Fruit fly (Drosophila melanogaster) whole organism, embryonic: ENCODE data around the gene CG34251.

Experiments used
- Asciz ChIP-seq: fragments of 200-800 bp; sonication (Bioruptor generic); optimal IDR thresholded peaks from 2 replicates; lab custom pipeline; 2017; ENCODE audit warnings: missing biosample characterization, mild to moderate bottlenecking, missing genetic modification characterization, missing genetic modification reagents
- Atf3 ChIP-seq: fragments of 200-800 bp; sonication (Bioruptor generic); optimal IDR thresholded peaks from 3 replicates; lab custom pipeline; 2016; ENCODE audit warnings: missing biosample characterization, missing genetic modification characterization
- Bdp1 ChIP-seq: fragments of 200-800 bp; sonication (Bioruptor generic); optimal IDR thresholded peaks from 3 replicates; lab custom pipeline; 2016; ENCODE audit warnings: missing biosample characterization, missing genetic modification characterization
- Blimp-1 ChIP-seq: fragments of 200-800 bp; sonication (Bioruptor generic); optimal IDR thresholded peaks from 3 replicates; lab custom pipeline; 2018; ENCODE audit warnings: missing biosample characterization, missing genetic modification characterization, mild to moderate bottlenecking, moderate library complexity, missing genetic modification reagents
- CG11398 ChIP-seq: fragments of 200-800 bp; sonication (Bioruptor generic); optimal IDR thresholded peaks from 2 replicates; lab custom pipeline; 2016; ENCODE audit warnings: missing biosample characterization, missing genetic modification characterization
- CG12236 ChIP-seq: fragments of 200-800 bp; sonication (Bioruptor generic); optimal IDR thresholded peaks from 2 replicates; lab custom pipeline; 2016; ENCODE audit warnings: missing biosample characterization, missing genetic modification characterization
- CG12942 ChIP-seq: fragments of 200-800 bp; sonication (Bioruptor generic); optimal IDR thresholded peaks from 3 replicates; lab custom pipeline; 2016; ENCODE audit warnings: missing biosample characterization, missing genetic modification characterization
- CG13287 ChIP-seq: fragments of 200-800 bp; sonication (Bioruptor generic); IDR thresholded peaks from 2 replicates; pipeline ENCODE4 v1.3.6; 2022; ENCODE audit warnings: missing biosample characterization, missing genetic modification characterization; ENCODE audit not compliant: partially characterized antibody
- CG17802 ChIP-seq: fragments of 200-800 bp; sonication (Bioruptor generic); optimal IDR thresholded peaks from 2 replicates; lab custom pipeline; 2018; ENCODE audit warnings: missing biosample characterization, mild to moderate bottlenecking, missing genetic modification characterization, moderate library complexity
- CG32772 ChIP-seq: fragments of 200-800 bp; sonication (Bioruptor generic); IDR thresholded peaks from 2 replicates; pipeline ENCODE4 v1.3.6; 2022; ENCODE audit warnings: missing biosample characterization, missing genetic modification characterization
- CG4424 ChIP-seq: fragments of 200-800 bp; sonication (Bioruptor generic); optimal IDR thresholded peaks from 3 replicates; lab custom pipeline; 2016; ENCODE audit warnings: missing biosample characterization, missing genetic modification characterization
- CG4707 ChIP-seq: fragments of 200-800 bp; sonication (Bioruptor generic); optimal IDR thresholded peaks from 2 replicates; lab custom pipeline; 2018; ENCODE audit warnings: missing biosample characterization, mild to moderate bottlenecking, missing genetic modification characterization, moderate library complexity
- CG6254 ChIP-seq: fragments of 200-800 bp; sonication (Bioruptor generic); optimal IDR thresholded peaks from 3 replicates; lab custom pipeline; 2017; ENCODE audit warnings: mild to moderate bottlenecking, missing biosample characterization, missing genetic modification reagents, missing genetic modification characterization
- CG6272 ChIP-seq: fragments of 200-800 bp; sonication (Bioruptor generic); IDR thresholded peaks from 2 replicates; pipeline ENCODE4 v1.3.6; 2022; ENCODE audit warnings: missing biosample characterization, missing genetic modification characterization
- CG6854 ChIP-seq: fragments of 200-800 bp; sonication (Bioruptor generic); optimal IDR thresholded peaks from 3 replicates; lab custom pipeline; 2017; ENCODE audit warnings: missing biosample characterization, mild to moderate bottlenecking, missing genetic modification characterization
- CG7839 ChIP-seq: fragments of 200-800 bp; sonication (Bioruptor generic); optimal IDR thresholded peaks from 3 replicates; lab custom pipeline; 2018; ENCODE audit warnings: missing biosample characterization, mild to moderate bottlenecking, missing genetic modification characterization, moderate library complexity
- CG8089 ChIP-seq: fragments of 200-800 bp; sonication (Bioruptor generic); optimal IDR thresholded peaks from 3 replicates; lab custom pipeline; 2016; ENCODE audit warnings: missing biosample characterization, missing genetic modification characterization
- CG9437 ChIP-seq: fragments of 200-800 bp; sonication (Bioruptor generic); optimal IDR thresholded peaks from 2 replicates; lab custom pipeline; 2018; ENCODE audit warnings: missing biosample characterization, mild to moderate bottlenecking, missing genetic modification characterization
- Chrac-16 ChIP-seq: fragments of 200-800 bp; sonication (Bioruptor generic); optimal IDR thresholded peaks from 3 replicates; lab custom pipeline; 2016; ENCODE audit warnings: missing biosample characterization, missing genetic modification characterization
- Dad ChIP-seq: fragments of 200-800 bp; sonication (Bioruptor generic); optimal IDR thresholded peaks from 3 replicates; lab custom pipeline; 2016; ENCODE audit warnings: missing biosample characterization, missing genetic modification characterization
- Doc3 ChIP-seq: fragments of 200-800 bp; sonication (Bioruptor generic); IDR thresholded peaks from 3 replicates; pipeline ENCODE4 v1.3.6; 2022; ENCODE audit warnings: missing biosample characterization, missing genetic modification characterization; ENCODE audit not compliant: partially characterized antibody
- Drgx ChIP-seq: fragments of 200-800 bp; sonication (Bioruptor generic); IDR thresholded peaks from 2 replicates; pipeline ENCODE4 v1.3.6; 2022; ENCODE audit warnings: missing biosample characterization, missing genetic modification characterization
- ERR ChIP-seq: fragments of 200-800 bp; sonication (Bioruptor generic); optimal IDR thresholded peaks from 2 replicates; lab custom pipeline; 2016; ENCODE audit warnings: missing biosample characterization, missing genetic modification characterization
- HLHmδ ChIP-seq: fragments of 200-800 bp; sonication (Bioruptor generic); optimal IDR thresholded peaks from 2 replicates; lab custom pipeline; 2018; ENCODE audit warnings: missing biosample characterization, mild to moderate bottlenecking, missing genetic modification characterization, moderate library complexity
- Hand ChIP-seq: fragments of 200-800 bp; sonication (Bioruptor generic); optimal IDR thresholded peaks from 2 replicates; lab custom pipeline; 2017; ENCODE audit warnings: mild to moderate bottlenecking, missing biosample characterization, missing genetic modification reagents, missing genetic modification characterization
- Hmx ChIP-seq: fragments of 200-800 bp; sonication (Bioruptor generic); optimal IDR thresholded peaks from 2 replicates; lab custom pipeline; 2016; ENCODE audit warnings: missing biosample characterization, missing genetic modification characterization
- Lhr ChIP-seq: fragments of 200-800 bp; sonication (Bioruptor generic); optimal IDR thresholded peaks from 3 replicates; lab custom pipeline; 2017; ENCODE audit warnings: mild to moderate bottlenecking, missing biosample characterization, missing genetic modification reagents, missing genetic modification characterization
- Mrtf ChIP-seq: fragments of 200-800 bp; sonication (Bioruptor generic); IDR thresholded peaks from 3 replicates; pipeline ENCODE4 v1.3.6; 2022; ENCODE audit warnings: missing biosample characterization, missing genetic modification characterization
- Oaz ChIP-seq: fragments of 200-800 bp; sonication (Bioruptor generic); IDR thresholded peaks from 2 replicates; pipeline ENCODE4 v1.3.6; 2022; ENCODE audit warnings: missing biosample characterization, missing genetic modification characterization
- Opbp ChIP-seq: fragments of 200-800 bp; sonication (Bioruptor generic); IDR thresholded peaks from 3 replicates; pipeline ENCODE4 v1.3.6; 2022; ENCODE audit warnings: missing biosample characterization, missing genetic modification characterization; ENCODE audit not compliant: partially characterized antibody
- Ptx1 ChIP-seq: fragments of 200-800 bp; sonication (Bioruptor generic); IDR thresholded peaks from 2 replicates; pipeline ENCODE4 v1.3.6; 2022; ENCODE audit warnings: missing biosample characterization, missing genetic modification characterization
- Rfx ChIP-seq: fragments of 200-800 bp; sonication (Bioruptor generic); IDR thresholded peaks from 2 replicates; pipeline ENCODE4 v1.3.6; 2022; ENCODE audit warnings: missing biosample characterization, missing genetic modification characterization
- Spps ChIP-seq: fragments of 200-800 bp; sonication (Bioruptor generic); optimal IDR thresholded peaks from 2 replicates; lab custom pipeline; 2018; ENCODE audit warnings: missing biosample characterization, mild to moderate bottlenecking, missing genetic modification characterization
- Ssrp ChIP-seq: fragments of 200-800 bp; sonication (Bioruptor generic); optimal IDR thresholded peaks from 2 replicates; lab custom pipeline; 2018; ENCODE audit warnings: missing biosample characterization, mild to moderate bottlenecking, missing genetic modification characterization, moderate library complexity
- az2 ChIP-seq: fragments of 200-800 bp; sonication (Bioruptor generic); optimal IDR thresholded peaks from 3 replicates; lab custom pipeline; 2016; ENCODE audit warnings: missing biosample characterization, missing genetic modification characterization
- btn ChIP-seq: fragments of 200-800 bp; sonication (Bioruptor generic); optimal IDR thresholded peaks from 2 replicates; lab custom pipeline; 2016; ENCODE audit warnings: missing biosample characterization, missing genetic modification characterization
- cad ChIP-seq: fragments of >200 bp; optimal IDR thresholded peaks from 2 replicates; lab custom pipeline; 2017; ENCODE audit warnings: missing biosample characterization, missing genetic modification characterization
- chn ChIP-seq: fragments of 200-800 bp; sonication (Bioruptor generic); optimal IDR thresholded peaks from 2 replicates; lab custom pipeline; 2016; ENCODE audit warnings: missing biosample characterization, missing genetic modification characterization
- croc ChIP-seq: fragments of 200-800 bp; sonication (Bioruptor generic); conservative IDR thresholded peaks from 3 replicates; pipeline ENCODE4 v1.3.6; 2022; ENCODE audit warnings: missing biosample characterization, missing genetic modification characterization
- crp ChIP-seq, 2 experiments: fragments of 200-800 bp; sonication (Bioruptor generic); optimal IDR thresholded peaks; 2 replicates in 1 of 2; 3 replicates in 1 of 2; lab custom pipeline; 2017; ENCODE audit warnings: missing biosample characterization in 2 of 2, missing genetic modification characterization in 2 of 2, mild to moderate bottlenecking in 1 of 2, moderate library complexity in 1 of 2
- da ChIP-seq: fragments of 200-800 bp; sonication (Bioruptor generic); optimal IDR thresholded peaks from 2 replicates; lab custom pipeline; 2016; ENCODE audit warnings: missing biosample characterization, missing genetic modification characterization
- danr ChIP-seq: fragments of 200-800 bp; sonication (Bioruptor generic); IDR thresholded peaks from 2 replicates; pipeline ENCODE4 v1.3.6; 2022; ENCODE audit warnings: missing biosample characterization, missing genetic modification characterization
- fu2 ChIP-seq: fragments of 200-800 bp; sonication (Bioruptor generic); optimal IDR thresholded peaks from 2 replicates; lab custom pipeline; 2016; ENCODE audit warnings: missing biosample characterization, missing genetic modification characterization
- grn ChIP-seq: fragments of 200-800 bp; sonication (Bioruptor generic); optimal IDR thresholded peaks from 3 replicates; lab custom pipeline; 2017; ENCODE audit warnings: missing biosample characterization, missing genetic modification characterization
- lbe ChIP-seq: fragments of 200-800 bp; sonication (Bioruptor generic); optimal IDR thresholded peaks from 2 replicates; lab custom pipeline; 2016; ENCODE audit warnings: missing biosample characterization, mild to moderate bottlenecking, missing genetic modification characterization
- lmd ChIP-seq: fragments of 200-800 bp; sonication (Bioruptor generic); IDR thresholded peaks from 2 replicates; pipeline ENCODE4 v1.3.6; 2022; ENCODE audit warnings: missing biosample characterization, missing genetic modification characterization
- nom ChIP-seq: fragments of 200-800 bp; sonication (Bioruptor generic); optimal IDR thresholded peaks from 2 replicates; lab custom pipeline; 2017; ENCODE audit warnings: missing biosample characterization, missing genetic modification characterization, mild to moderate bottlenecking, moderate library complexity, missing genetic modification reagents
- otp ChIP-seq: fragments of 200-800 bp; sonication (Bioruptor generic); IDR thresholded peaks from 3 replicates; pipeline ENCODE4, ENCODE4 v1.3.6; 2022; ENCODE audit warnings: missing biosample characterization, missing genetic modification characterization
- pho ChIP-seq: fragments of 200-800 bp; sonication (Bioruptor generic); optimal IDR thresholded peaks from 2 replicates; lab custom pipeline; 2016; ENCODE audit warnings: missing biosample characterization, missing genetic modification characterization
- sisA ChIP-seq: fragments of 200-800 bp; sonication (Bioruptor generic); IDR thresholded peaks from 2 replicates; pipeline ENCODE4 v1.3.6; 2022; ENCODE audit warnings: missing biosample characterization, missing genetic modification characterization
- sug ChIP-seq: fragments of 200-800 bp; optimal IDR thresholded peaks from 2 replicates; lab custom pipeline; 2019; ENCODE audit warnings: missing biosample characterization, mild to moderate bottlenecking, missing genetic modification characterization, moderate library complexity
- tin ChIP-seq: fragments of 200-800 bp; sonication (Bioruptor generic); optimal IDR thresholded peaks from 3 replicates; lab custom pipeline; 2016; ENCODE audit warnings: missing biosample characterization, missing genetic modification characterization

The CG34251 gene

dm6 chr3L:17655837-17656308 lies 15.5 kb upstream of the CG34251 start (continued):
- TF ChIP-seq CG17802 (tag; lab: Kevin White, UChicago): no peak
- TF ChIP-seq CG4707 (GFP tag; lab: Kevin White, UChicago): peak; percentile 17
- no peak for TF ChIP-seq nom (GFP tag; lab: Kevin White, UChicago)
- TF ChIP-seq CG13287 (GFP tag; lab: Robert Waterston, UW): no peak
- TF ChIP-seq Doc3 (GFP tag; lab: Robert Waterston, UW): no peak
- no peak for TF ChIP-seq Opbp (GFP tag; lab: Robert Waterston, UW)
- TF ChIP-seq crp (GFP tag; optimal IDR thresholded peaks at IDR 0.05; lab: Kevin White, UChicago): peak in 1 of 2 experiments; percentile 4
- no peak for TF ChIP-seq HLHmδ (GFP tag; lab: Kevin White, UChicago)
- peak; percentile 6 for TF ChIP-seq CG7839
- no peak for TF ChIP-seq Oaz (GFP tag; lab: Robert Waterston, UW)
- TF ChIP-seq sisA: no peak
- TF ChIP-seq Ssrp: no peak
- TF ChIP-seq ERR: no peak
- TF ChIP-seq Mrtf (GFP tag; lab: Robert Waterston, UW): no peak
- no peak for TF ChIP-seq da (GFP tag; lab: Kevin White, UChicago)
- TF ChIP-seq Atf3 (GFP tag; lab: Kevin White, UChicago): no peak
- TF ChIP-seq fu2: no peak
- no peak for TF ChIP-seq danr
- TF ChIP-seq Rfx (GFP tag; lab: Robert Waterston, UW): peak; percentile 50; the same call in 1 of the 2 replicates
- no peak for TF ChIP-seq CG6272
- no peak for TF ChIP-seq lbe (GFP tag; lab: Kevin White, UChicago)
- TF ChIP-seq Dad (GFP tag; lab: Kevin White, UChicago): no peak
- TF ChIP-seq CG8089: no peak
- TF ChIP-seq croc (GFP tag; lab: Robert Waterston, UW): no peak
- no peak for TF ChIP-seq Ptx1 (GFP tag; lab: Robert Waterston, UW)
- no peak for TF ChIP-seq CG12236 (GFP tag; lab: Kevin White, UChicago)
- no peak for TF ChIP-seq Hmx (GFP tag; lab: Kevin White, UChicago)
- no peak for TF ChIP-seq CG4424
- no peak for TF ChIP-seq CG12942
- peak; percentile 37 for TF ChIP-seq cad
- no peak for TF ChIP-seq CG11398 (GFP tag; lab: Kevin White, UChicago)
- TF ChIP-seq btn (GFP tag; lab: Kevin White, UChicago): no peak
- peak; percentile 55 for TF ChIP-seq CG6854 (GFP tag; lab: Kevin White, UChicago)
- TF ChIP-seq Chrac-16 (GFP tag; lab: Kevin White, UChicago): no peak
- peak; percentile 0 for TF ChIP-seq Lhr (GFP tag; lab: Kevin White, UChicago)
- TF ChIP-seq Hand (GFP tag; lab: Kevin White, UChicago): peak; percentile 37
- TF ChIP-seq pho (GFP tag; lab: Kevin White, UChicago): peak; percentile 32
- TF ChIP-seq CG6254 (GFP tag; lab: Kevin White, UChicago): peak; percentile 57
- TF ChIP-seq CG32772 (GFP tag; lab: Robert Waterston, UW): no peak
- no peak for TF ChIP-seq CG9437 (GFP tag; lab: Kevin White, UChicago)
- TF ChIP-seq Drgx (GFP tag; lab: Robert Waterston, UW): no peak
- peak; percentile 73 for TF ChIP-seq sug (tag; lab: Kevin White, UChicago)
- TF ChIP-seq otp (GFP tag; lab: Robert Waterston, UW): 0 out of 3 replicates have a peak, but pooled peaks have one; percentile 32
- TF ChIP-seq Spps (tag; lab: Kevin White, UChicago): no peak
- TF ChIP-seq Blimp-1 (GFP tag; lab: Kevin White, UChicago): peak; percentile 25
- no peak for TF ChIP-seq chn (GFP tag; lab: Kevin White, UChicago)
- peak; percentile 58 for TF ChIP-seq Asciz (GFP tag; lab: Kevin White, UChicago)
- TF ChIP-seq grn (GFP tag; lab: Kevin White, UChicago): peak; percentile 52
- TF ChIP-seq az2 (GFP tag; lab: Kevin White, UChicago): no peak
- TF ChIP-seq lmd (GFP tag; lab: Robert Waterston, UW): no peak
- no peak for TF ChIP-seq Bdp1 (GFP tag; lab: Kevin White, UChicago)
- no peak for TF ChIP-seq tin
